Fruit fly (Drosophila melanogaster) whole organism, embryonic: ENCODE results near the gene COX7AL.

Experiments
- Aef1 ChIP-seq: fragments of 200-800 bp; sonication (Bioruptor generic); IDR thresholded peaks from 3 replicates; pipeline ENCODE4 v1.3.6; 2022; ENCODE audit warnings: missing biosample characterization, missing genetic modification characterization
- B-H2 ChIP-seq: fragments of 200-800 bp; sonication (Bioruptor generic); optimal IDR thresholded peaks from 2 replicates; lab custom pipeline; 2018; ENCODE audit warnings: missing biosample characterization, mild to moderate bottlenecking, missing genetic modification characterization
- BEAF-32 ChIP-seq: fragments of 200-800 bp; sonication (Bioruptor generic); optimal IDR thresholded peaks from 3 replicates; lab custom pipeline; 2017; ENCODE audit warnings: missing biosample characterization, missing genetic modification characterization, mild to moderate bottlenecking, moderate library complexity, missing genetic modification reagents
- Blimp-1 ChIP-seq: fragments of 200-800 bp; sonication (Bioruptor generic); optimal IDR thresholded peaks from 3 replicates; lab custom pipeline; 2018; ENCODE audit warnings: missing biosample characterization, missing genetic modification characterization, mild to moderate bottlenecking, moderate library complexity, missing genetic modification reagents
- CG10209 ChIP-seq: fragments of 200-800 bp; sonication (Bioruptor generic); optimal IDR thresholded peaks from 3 replicates; lab custom pipeline; 2017; ENCODE audit warnings: missing biosample characterization, mild to moderate bottlenecking, missing genetic modification characterization, missing genetic modification reagents
- CG11085 ChIP-seq: fragments of 200-800 bp; sonication (Bioruptor generic); IDR thresholded peaks from 2 replicates; pipeline ENCODE4 v1.3.6; 2022; ENCODE audit warnings: missing biosample characterization, missing genetic modification characterization
- CG12104 ChIP-seq: fragments of 200-800 bp; sonication (Bioruptor generic); optimal IDR thresholded peaks from 3 replicates; lab custom pipeline; 2016; ENCODE audit warnings: missing biosample characterization, missing genetic modification characterization
- CG14860 ChIP-seq: fragments of 200-800 bp; sonication (Bioruptor generic); IDR thresholded peaks from 3 replicates; pipeline ENCODE4 v1.3.6; 2022; ENCODE audit warnings: missing biosample characterization, missing genetic modification characterization; ENCODE audit not compliant: partially characterized antibody
- CG15269 ChIP-seq: fragments of 200-800 bp; sonication (Bioruptor generic); optimal IDR thresholded peaks from 2 replicates; lab custom pipeline; 2018; ENCODE audit warnings: missing biosample characterization, mild to moderate bottlenecking, missing genetic modification characterization, moderate library complexity
- CG17568 ChIP-seq: fragments of 200-800 bp; sonication (Bioruptor generic); optimal IDR thresholded peaks from 2 replicates; lab custom pipeline; 2018; ENCODE audit warnings: missing biosample characterization, mild to moderate bottlenecking, missing genetic modification characterization, moderate library complexity
- CG30403 ChIP-seq: fragments of 200-800 bp; sonication (Bioruptor generic); optimal IDR thresholded peaks from 3 replicates; lab custom pipeline; 2016; ENCODE audit warnings: missing biosample characterization, missing genetic modification characterization
- CG3065 ChIP-seq: fragments of 200-800 bp; sonication (Bioruptor generic); optimal IDR thresholded peaks from 2 replicates; lab custom pipeline; 2016; ENCODE audit warnings: missing biosample characterization, missing genetic modification characterization
- CG34224 ChIP-seq: fragments of 200-800 bp; sonication (Bioruptor generic); IDR thresholded peaks from 3 replicates; pipeline ENCODE4 v1.3.6; 2022; ENCODE audit warnings: missing biosample characterization, missing genetic modification characterization; ENCODE audit not compliant: partially characterized antibody
- CG4820 ChIP-seq: fragments of 200-800 bp; sonication (Bioruptor generic); optimal IDR thresholded peaks from 3 replicates; lab custom pipeline; 2016; ENCODE audit warnings: missing biosample characterization, missing genetic modification characterization
- CG6683 ChIP-seq: fragments of 200-800 bp; sonication (Bioruptor generic); optimal IDR thresholded peaks from 2 replicates; lab custom pipeline; 2017; ENCODE audit warnings: missing biosample characterization, mild to moderate bottlenecking, missing genetic modification characterization, missing genetic modification reagents
- CG9609 ChIP-seq: fragments of 200-800 bp; sonication (Bioruptor generic); optimal IDR thresholded peaks from 3 replicates; lab custom pipeline; 2016; ENCODE audit warnings: missing biosample characterization, missing genetic modification characterization
- CHES-1-like ChIP-seq: fragments of 200-800 bp; sonication (Bioruptor generic); optimal IDR thresholded peaks from 2 replicates; lab custom pipeline; 2016; ENCODE audit warnings: missing biosample characterization, missing genetic modification characterization
- Camta ChIP-seq: fragments of 200-800 bp; sonication (Bioruptor generic); optimal IDR thresholded peaks from 2 replicates; lab custom pipeline; 2016; ENCODE audit warnings: missing biosample characterization, missing genetic modification characterization
- CkIIα-i1 ChIP-seq: fragments of 200-800 bp; sonication (Bioruptor generic); IDR thresholded peaks from 2 replicates; pipeline ENCODE4 v1.3.6; 2022; ENCODE audit warnings: missing biosample characterization, missing genetic modification characterization
- Dip2 ChIP-seq: fragments of 200-800 bp; sonication (Bioruptor generic); IDR thresholded peaks from 2 replicates; pipeline ENCODE4 v1.3.6; 2022; ENCODE audit warnings: missing biosample characterization, missing genetic modification characterization
- Ets97D ChIP-seq: fragments of 200-800 bp; sonication (Bioruptor generic); optimal IDR thresholded peaks from 3 replicates; lab custom pipeline; 2016; ENCODE audit warnings: missing biosample characterization, missing genetic modification characterization
- Lhr ChIP-seq: fragments of 200-800 bp; sonication (Bioruptor generic); optimal IDR thresholded peaks from 3 replicates; lab custom pipeline; 2017; ENCODE audit warnings: mild to moderate bottlenecking, missing biosample characterization, missing genetic modification reagents, missing genetic modification characterization
- MESR4 ChIP-seq: fragments of 200-800 bp; sonication (Bioruptor generic); optimal IDR thresholded peaks from 2 replicates; lab custom pipeline; 2018; ENCODE audit warnings: missing biosample characterization, mild to moderate bottlenecking, missing genetic modification characterization, moderate library complexity
- NFAT ChIP-seq: fragments of 200-800 bp; sonication (Bioruptor generic); IDR thresholded peaks from 2 replicates; pipeline ENCODE4 v1.3.6; 2022; ENCODE audit warnings: missing biosample characterization, missing genetic modification characterization
- NfI ChIP-seq: fragments of 200-800 bp; sonication (Bioruptor generic); optimal IDR thresholded peaks from 3 replicates; lab custom pipeline; 2018; ENCODE audit warnings: missing biosample characterization, mild to moderate bottlenecking, missing genetic modification characterization, moderate library complexity
- Rfx ChIP-seq: fragments of 200-800 bp; sonication (Bioruptor generic); IDR thresholded peaks from 2 replicates; pipeline ENCODE4 v1.3.6; 2022; ENCODE audit warnings: missing biosample characterization, missing genetic modification characterization
- Side ChIP-seq: fragments of 200-800 bp; sonication (Bioruptor generic); optimal IDR thresholded peaks from 2 replicates; lab custom pipeline; 2016; ENCODE audit warnings: missing biosample characterization, missing genetic modification characterization
- Sry-δ ChIP-seq: fragments of 200-800 bp; sonication (Bioruptor generic); optimal IDR thresholded peaks from 2 replicates; lab custom pipeline; 2016; ENCODE audit warnings: missing biosample characterization, missing genetic modification characterization
- Usf ChIP-seq: fragments of 200-800 bp; sonication (Bioruptor generic); optimal IDR thresholded peaks from 2 replicates; lab custom pipeline; 2017; ENCODE audit warnings: missing genotype, missing biosample characterization, missing genetic modification characterization
- Xbp1 ChIP-seq: fragments of 200-800 bp; sonication (Bioruptor generic); optimal IDR thresholded peaks from 3 replicates; lab custom pipeline; 2016; ENCODE audit warnings: missing biosample characterization, mild to moderate bottlenecking, missing genetic modification characterization
- YL-1 ChIP-seq: fragments of 200-800 bp; sonication (Bioruptor generic); optimal IDR thresholded peaks from 3 replicates; lab custom pipeline; 2017; ENCODE audit warnings: missing biosample characterization, mild to moderate bottlenecking, missing genetic modification characterization
- amos ChIP-seq: fragments of 200-800 bp; sonication (Bioruptor generic); IDR thresholded peaks from 2 replicates; pipeline ENCODE4 v1.3.6; 2022; ENCODE audit warnings: missing biosample characterization, missing genetic modification characterization; ENCODE audit not compliant: partially characterized antibody
- chinmo ChIP-seq: fragments of 200-800 bp; sonication (Bioruptor generic); IDR thresholded peaks from 4 replicates; pipeline ENCODE4 v1.3.6; 2022; ENCODE audit warnings: missing biosample characterization, missing genetic modification characterization; ENCODE audit not compliant: partially characterized antibody
- ci ChIP-seq: fragments of 200-800 bp; sonication (Bioruptor generic); IDR thresholded peaks from 3 replicates; pipeline ENCODE4 v1.3.6; 2022; ENCODE audit warnings: missing biosample characterization, missing genetic modification characterization
- dmrt11E ChIP-seq: fragments of 200-800 bp; sonication (Bioruptor generic); optimal IDR thresholded peaks from 3 replicates; lab custom pipeline; 2018; ENCODE audit warnings: missing biosample characterization, mild to moderate bottlenecking, missing genetic modification characterization, moderate library complexity
- dpn ChIP-seq, 2 experiments: fragments of 200-800 bp; sonication (Bioruptor generic); optimal IDR thresholded peaks; 3 replicates each; lab custom pipeline; 2016; ENCODE audit warnings: missing biosample characterization in 2 of 2, missing genetic modification characterization in 2 of 2
- gem ChIP-seq: fragments of 200-800 bp; sonication (Bioruptor generic); optimal IDR thresholded peaks from 2 replicates; lab custom pipeline; 2019; ENCODE audit warnings: missing biosample characterization, mild to moderate bottlenecking, missing genetic modification characterization, moderate library complexity
- ind ChIP-seq: fragments of 200-800 bp; sonication (Bioruptor generic); optimal IDR thresholded peaks from 3 replicates; lab custom pipeline; 2016; ENCODE audit warnings: missing biosample characterization, missing genetic modification characterization
- mld ChIP-seq: fragments of 200-800 bp; sonication (Bioruptor generic); IDR thresholded peaks from 3 replicates; pipeline ENCODE4 v1.3.6; 2022; ENCODE audit warnings: missing biosample characterization, missing genetic modification characterization; ENCODE audit not compliant: partially characterized antibody
- otp ChIP-seq: fragments of 200-800 bp; sonication (Bioruptor generic); IDR thresholded peaks from 3 replicates; pipeline ENCODE4, ENCODE4 v1.3.6; 2022; ENCODE audit warnings: missing biosample characterization, missing genetic modification characterization
- pfk ChIP-seq: fragments of 200-800 bp; sonication (Bioruptor generic); optimal IDR thresholded peaks from 2 replicates; lab custom pipeline; 2018; ENCODE audit warnings: missing biosample characterization, mild to moderate bottlenecking, missing genetic modification characterization, moderate library complexity
- prd ChIP-seq, 3 experiments: fragments of >200 bp in 2 of 3; fragments of 200-800 bp in 1 of 3; sonication (Bioruptor generic) in 1 of 3; optimal IDR thresholded peaks in 2 of 3; IDR thresholded peaks in 1 of 3; 2 replicates in 2 of 3; 3 replicates in 1 of 3; pipeline versions ENCODE4 v1.3.6 to Lab custom; 2017 to 2022; ENCODE audit warnings: missing biosample characterization in 1 of 3, missing genetic modification characterization in 1 of 3
- pzg ChIP-seq: fragments of 200-800 bp; sonication (Bioruptor generic); optimal IDR thresholded peaks from 3 replicates; lab custom pipeline; 2018; ENCODE audit warnings: missing biosample characterization, mild to moderate bottlenecking, missing genetic modification characterization, moderate library complexity
- repo ChIP-seq: fragments of 200-800 bp; sonication (Bioruptor generic); optimal IDR thresholded peaks from 2 replicates; lab custom pipeline; 2016; ENCODE audit warnings: missing biosample characterization, missing genetic modification characterization
- so ChIP-seq: fragments of 200-800 bp; sonication (Bioruptor generic); IDR thresholded peaks from 3 replicates; pipeline ENCODE4 v1.3.6; 2022; ENCODE audit warnings: missing biosample characterization, missing genetic modification characterization
- tgo ChIP-seq: fragments of 200-800 bp; sonication (Bioruptor generic); IDR thresholded peaks from 3 replicates; pipeline ENCODE4 v1.3.6; 2022; ENCODE audit warnings: missing biosample characterization, missing genetic modification characterization
- tin ChIP-seq: fragments of 200-800 bp; sonication (Bioruptor generic); optimal IDR thresholded peaks from 3 replicates; lab custom pipeline; 2016; ENCODE audit warnings: missing biosample characterization, missing genetic modification characterization
- tna ChIP-seq: fragments of 200-800 bp; sonication (Bioruptor generic); IDR thresholded peaks from 2 replicates; pipeline ENCODE4 v1.3.6; 2022; ENCODE audit warnings: missing biosample characterization, missing genetic modification characterization; ENCODE audit not compliant: partially characterized antibody

The COX7AL gene

DNA sequence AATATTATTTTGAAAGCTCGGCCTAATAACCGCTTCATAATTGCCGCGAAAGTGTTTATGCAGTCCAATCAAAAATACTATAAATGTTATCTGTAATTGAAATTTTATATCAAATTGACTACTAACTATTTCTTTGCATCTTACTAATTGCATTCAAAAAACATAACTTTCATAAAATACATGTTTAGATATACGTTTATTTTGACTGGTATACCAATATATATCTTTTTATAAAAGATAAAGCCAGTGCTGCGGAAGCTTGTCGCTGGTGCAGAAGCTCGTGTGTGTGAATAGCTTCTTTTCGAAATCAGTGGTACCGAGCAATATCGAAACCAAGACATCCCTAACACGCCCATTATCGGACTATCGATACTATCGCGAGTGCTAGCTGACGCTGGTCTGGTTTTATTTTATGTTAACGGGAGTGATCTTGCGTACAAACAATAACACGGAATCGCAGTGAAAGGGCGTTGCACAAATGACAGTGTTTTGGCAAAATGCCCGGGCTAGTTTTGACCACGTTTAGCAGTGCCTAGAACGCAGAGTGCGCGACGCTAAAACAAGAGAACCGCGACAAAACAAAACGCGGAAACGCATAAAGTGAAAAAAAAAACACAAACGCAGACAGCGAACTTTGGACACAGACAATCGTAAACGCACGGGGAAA lies 6.1 kb downstream of the COX7AL start, which contains the start of gene Atg13 (continued):
- TF ChIP-seq CG10209 (GFP tag; lab: Kevin White, UChicago) = peak; percentile 8
- TF ChIP-seq prd (optimal IDR thresholded peaks at IDR 0.05; lab: Kevin White, UChicago) = no peak
- peak; percentile 45; the same call in 2 of the 3 replicates for TF ChIP-seq prd (GFP tag; IDR thresholded peaks at IDR 0.05; lab: Robert Waterston, UW)
- no peak for TF ChIP-seq CG15269
- peak; percentile 33 for TF ChIP-seq YL-1 (GFP tag; lab: Kevin White, UChicago)
- peak; percentile 90; the same call in 1 of the 2 replicates for TF ChIP-seq amos
- peak; percentile 34; the same call in 1 of the 3 replicates for TF ChIP-seq Aef1 (GFP tag; lab: Robert Waterston, UW)
- no peak for TF ChIP-seq Dip2 (GFP tag; lab: Robert Waterston, UW)
- peak; percentile 65 for TF ChIP-seq CG30403
- peak; percentile 76; the same call in 2 of the 3 replicates for TF ChIP-seq mld
- no peak for TF ChIP-seq repo (GFP tag; lab: Kevin White, UChicago)
- TF ChIP-seq ci (GFP tag; lab: Robert Waterston, UW) = peak; percentile 39; the same call in 1 of the 3 replicates
- TF ChIP-seq Side (GFP tag; lab: Kevin White, UChicago) = no peak
- TF ChIP-seq tgo (GFP tag; lab: Robert Waterston, UW) = no peak; the same call in 2 of the 3 replicates
- TF ChIP-seq so (GFP tag; lab: Robert Waterston, UW) = no peak
- no peak for TF ChIP-seq gem (tag; lab: Kevin White, UChicago)
- TF ChIP-seq CG9609 (GFP tag; lab: Kevin White, UChicago) = peak; percentile 8
- TF ChIP-seq CHES-1-like = no peak
- peak; percentile 11 for TF ChIP-seq CG12104 (GFP tag; lab: Kevin White, UChicago)
- TF ChIP-seq BEAF-32 (GFP tag; lab: Kevin White, UChicago) = peak; percentile 92
- TF ChIP-seq Usf (GFP tag; lab: Kevin White, UChicago) = peak; percentile 43
- no peak for TF ChIP-seq otp
- TF ChIP-seq B-H2 (GFP tag; lab: Kevin White, UChicago) = peak; percentile 25
- TF ChIP-seq Sry-δ = peak; percentile 83
- TF ChIP-seq CG4820 (GFP tag; lab: Kevin White, UChicago) = no peak
- TF ChIP-seq tin (GFP tag; lab: Kevin White, UChicago) = peak; percentile 39
- peak; percentile 22 for TF ChIP-seq ind (GFP tag; lab: Kevin White, UChicago)
- peak; percentile 80 for TF ChIP-seq MESR4 (GFP tag; lab: Kevin White, UChicago)
- TF ChIP-seq CG11085 = no peak
- peak; percentile 37 for TF ChIP-seq Rfx (GFP tag; lab: Robert Waterston, UW)
- peak; percentile 5 for TF ChIP-seq Lhr
- TF ChIP-seq Xbp1 (GFP tag; lab: Kevin White, UChicago) = peak; percentile 72
- TF ChIP-seq NFAT (GFP tag; lab: Robert Waterston, UW) = peak; percentile 51; the same call in 1 of the 2 replicates
- peak; percentile 76 for TF ChIP-seq tna
- TF ChIP-seq chinmo (GFP tag; lab: Robert Waterston, UW) = peak; percentile 73; the same call in 2 of the 4 replicates
- TF ChIP-seq CG17568 = no peak
- TF ChIP-seq Blimp-1 (GFP tag; lab: Kevin White, UChicago) = peak; percentile 2
- no peak for TF ChIP-seq pfk (GFP tag; lab: Kevin White, UChicago)
- peak; percentile 44 for TF ChIP-seq Ets97D
- TF ChIP-seq CkIIα-i1 (GFP tag; lab: Robert Waterston, UW) = no peak
- peak; percentile 46 for TF ChIP-seq pzg (GFP tag; lab: Kevin White, UChicago)
- peak; percentile 5 for TF ChIP-seq Camta
- TF ChIP-seq NfI (GFP tag; lab: Kevin White, UChicago) = peak; percentile 7
- peak; percentile 23 for TF ChIP-seq dmrt11E
- peak; percentile 68 for TF ChIP-seq CG34224 (GFP tag; lab: Robert Waterston, UW)
- TF ChIP-seq CG14860 (GFP tag; lab: Robert Waterston, UW) = peak; percentile 68
- TF ChIP-seq dpn (GFP tag; optimal IDR thresholded peaks at IDR 0.05; lab: Kevin White, UChicago) = peak in 1 of 2 experiments; percentile 16
- peak; percentile 0 for TF ChIP-seq CG3065 (GFP tag; lab: Kevin White, UChicago)
- TF ChIP-seq CG6683 (GFP tag; lab: Kevin White, UChicago) = no peak
